Worm (Caenorhabditis elegans) whole organism, L4/young adult: ENCODE measurements around the gene B0035.21.

Source experiments
- W03F9.2 ChIP-seq: fragments of 150-350 bp; optimal IDR thresholded peaks from 2 replicates; lab custom pipeline; 2014; ENCODE audit warnings: missing biosample characterization, missing genetic modification characterization
- dao-5 ChIP-seq: sonication (generic microtip); optimal IDR thresholded peaks from 2 replicates; lab custom pipeline; 2016; ENCODE audit warnings: missing genotype, missing genetic modification characterization, moderate library complexity, missing compliant biosample characterization
- him-1 ChIP-seq: sonication (generic microtip); optimal IDR thresholded peaks from 2 replicates; lab custom pipeline; 2016; ENCODE audit warnings: missing genotype, missing genetic modification reagents, missing genetic modification characterization, missing compliant biosample characterization

DNA sequence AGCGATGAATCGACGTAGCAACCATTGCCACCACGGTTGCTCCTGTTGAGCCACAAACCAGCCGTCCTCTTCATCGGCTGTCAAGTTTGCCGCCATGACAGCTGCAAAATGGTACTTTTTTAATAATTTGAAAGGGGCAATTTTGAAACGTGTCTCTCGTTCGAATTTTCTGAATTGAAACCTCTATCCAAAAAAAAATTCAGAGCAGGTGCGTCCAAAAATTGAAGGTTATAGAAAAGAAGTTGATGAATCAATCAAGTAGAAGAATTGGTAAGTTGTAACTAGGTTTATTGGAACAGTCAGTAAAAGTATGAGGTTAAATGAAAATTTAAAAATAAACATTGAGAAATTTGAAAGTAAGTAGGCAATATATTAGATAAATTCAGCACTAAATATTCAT lies 34.3 kb downstream of the B0035.21 start, which contains the start of gene T01G1.4:
- no peak for TF ChIP-seq him-1 (tag; lab: Kevin White, UChicago)
- TF ChIP-seq W03F9.2 = no peak
- TF ChIP-seq dao-5 (tag; lab: Kevin White, UChicago) = no peak
